Worm (Caenorhabditis elegans): ENCODE results near the gene W02A2.8.

Gene W02A2.8

DNA sequence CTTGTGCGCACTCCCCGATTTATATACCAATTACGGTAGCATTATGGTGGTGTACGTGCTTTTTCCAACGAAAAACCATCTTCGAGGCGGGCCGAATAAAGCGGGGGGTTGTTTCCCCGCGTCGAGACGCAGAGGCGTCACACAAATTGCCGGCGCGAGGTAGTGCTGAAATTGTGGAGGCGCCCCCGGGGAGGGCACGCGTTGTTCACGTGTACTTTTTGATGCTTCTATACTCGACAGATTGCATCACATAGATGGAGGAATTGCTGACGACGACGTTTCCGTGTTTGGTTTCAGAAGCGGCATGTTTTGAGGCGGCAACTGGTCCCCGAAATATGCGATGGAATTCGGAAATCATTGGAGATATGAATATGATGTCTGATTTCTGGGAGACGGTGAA lies 36.9 kb upstream of the W02A2.8 start:
- TF ChIP-seq snpc-4 (tag; optimal IDR thresholded peaks at IDR 0.05) (no peak), unc-39 (tag; optimal IDR thresholded peaks at IDR 0.05) (no peak), elt-1 (tag; optimal IDR thresholded peaks at IDR 0.05; ENCODE audit: borderline replicate concordance, insufficient read depth) (peak; percentile 60), ceh-43 (GFP tag; optimal IDR thresholded peaks at IDR 0.05) (no peak), unc-62 (GFP tag; optimal IDR thresholded peaks at IDR 0.05) (peak; percentile 37), sptf-1 (tag; optimal IDR thresholded peaks at IDR 0.05) (no peak), ces-1 (GFP tag; optimal IDR thresholded peaks at IDR 0.05) (peak; percentile 57), hlh-1 (tag; optimal IDR thresholded peaks at IDR 0.05) (no peak), cnd-1 (tag; optimal IDR thresholded peaks at IDR 0.05) (no peak), elt-3 (tag; optimal IDR thresholded peaks at IDR 0.05) (peak; percentile 35), zip-8 (tag; optimal IDR thresholded peaks at IDR 0.05) (no peak), nhr-12 (tag; optimal IDR thresholded peaks at IDR 0.05) (no peak), sem-2 (GFP tag; optimal IDR thresholded peaks at IDR 0.05) (no peak), mls-2 (tag; optimal IDR thresholded peaks at IDR 0.05) (no peak), unc-120 (tag; optimal IDR thresholded peaks at IDR 0.05; ENCODE audit: poor library complexity, severe bottlenecking) (peak; percentile 62), ham-2 (GFP tag; optimal IDR thresholded peaks at IDR 0.05) (peak; percentile 30), nhr-237 (tag; optimal IDR thresholded peaks at IDR 0.05) (peak; percentile 27), tbx-8 (GFP tag; optimal IDR thresholded peaks at IDR 0.05) (no peak), bed-3 (GFP tag; optimal IDR thresholded peaks at IDR 0.05) (no peak)

- TF ChIP-seq nhr-2 (tag; optimal IDR thresholded peaks at IDR 0.05), result peak; percentile 82
- no peak for TF ChIP-seq nhr-12 (tag; optimal IDR thresholded peaks at IDR 0.05)
These were observed 36.3 kb upstream of the W02A2.8 start for ce11 chrIV:13394686-13395085.

DNA sequence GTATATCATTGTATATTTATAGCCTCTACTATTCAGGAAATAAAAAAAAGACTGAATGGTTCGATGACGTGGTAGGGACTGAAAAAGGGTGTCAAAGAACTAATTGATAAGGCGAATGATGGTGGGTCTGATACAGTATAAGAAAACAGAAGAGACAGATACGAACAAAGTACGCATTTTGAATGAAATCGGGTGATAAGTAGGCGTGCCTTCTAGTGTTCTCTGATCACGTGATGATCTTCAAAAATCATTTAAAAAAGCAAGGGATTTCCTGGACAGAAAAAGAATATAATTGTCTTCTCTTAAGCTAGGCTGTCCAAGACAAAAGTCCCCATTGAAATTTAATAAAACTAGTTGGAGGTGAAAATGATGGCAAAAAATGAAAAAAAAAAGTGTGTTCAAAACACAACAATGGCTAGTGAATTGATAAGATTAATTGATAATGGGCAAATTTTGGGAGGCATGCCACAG lies 34.9 kb upstream of the W02A2.8 start:
- no peak for TF ChIP-seq ztf-11 (tag; optimal IDR thresholded peaks at IDR 0.05)
- TF ChIP-seq ceh-39 (tag; optimal IDR thresholded peaks at IDR 0.05), result no peak
- TF ChIP-seq mep-1 (tag; optimal IDR thresholded peaks at IDR 0.05), result no peak
- TF ChIP-seq tbx-8 (GFP tag; optimal IDR thresholded peaks at IDR 0.05), result no peak
- TF ChIP-seq sem-2 (GFP tag; optimal IDR thresholded peaks at IDR 0.05), result no peak
- TF ChIP-seq ham-2 (GFP tag; optimal IDR thresholded peaks at IDR 0.05), result no peak
- TF ChIP-seq mls-2 (tag; optimal IDR thresholded peaks at IDR 0.05), result no peak
- TF ChIP-seq sptf-1 (tag; optimal IDR thresholded peaks at IDR 0.05), result no peak
- TF ChIP-seq nhr-2 (tag; optimal IDR thresholded peaks at IDR 0.05), result no peak
- no peak for TF ChIP-seq nhr-76 (tag; optimal IDR thresholded peaks at IDR 0.05)
- no peak for TF ChIP-seq ces-1 (GFP tag; optimal IDR thresholded peaks at IDR 0.05)
- TF ChIP-seq elt-3 (tag; optimal IDR thresholded peaks at IDR 0.05), result no peak
- TF ChIP-seq pha-4 (tag; optimal IDR thresholded peaks at IDR 0.05), result no peak
- TF ChIP-seq lin-13 (tag; optimal IDR thresholded peaks at IDR 0.05), result no peak
- TF ChIP-seq M03D4.4 (tag; optimal IDR thresholded peaks at IDR 0.05), result no peak

ce11 chrIV:13392230-13392629 lies 33.8 kb upstream of the W02A2.8 start:
- TF ChIP-seq unc-39 (tag; optimal IDR thresholded peaks at IDR 0.05) (no peak), nhr-237 (tag; optimal IDR thresholded peaks at IDR 0.05) (no peak), nhr-76 (tag; optimal IDR thresholded peaks at IDR 0.05) (no peak), bed-3 (GFP tag; optimal IDR thresholded peaks at IDR 0.05) (no peak), drap-1 (GFP tag; optimal IDR thresholded peaks at IDR 0.05) (no peak), pha-4 (tag; optimal IDR thresholded peaks at IDR 0.05) (no peak), nhr-12 (tag; optimal IDR thresholded peaks at IDR 0.05) (no peak), M03D4.4 (tag; optimal IDR thresholded peaks at IDR 0.05) (no peak), ceh-43 (GFP tag; optimal IDR thresholded peaks at IDR 0.05) (no peak), mab-5 (tag; optimal IDR thresholded peaks at IDR 0.05) (no peak)

DNA sequence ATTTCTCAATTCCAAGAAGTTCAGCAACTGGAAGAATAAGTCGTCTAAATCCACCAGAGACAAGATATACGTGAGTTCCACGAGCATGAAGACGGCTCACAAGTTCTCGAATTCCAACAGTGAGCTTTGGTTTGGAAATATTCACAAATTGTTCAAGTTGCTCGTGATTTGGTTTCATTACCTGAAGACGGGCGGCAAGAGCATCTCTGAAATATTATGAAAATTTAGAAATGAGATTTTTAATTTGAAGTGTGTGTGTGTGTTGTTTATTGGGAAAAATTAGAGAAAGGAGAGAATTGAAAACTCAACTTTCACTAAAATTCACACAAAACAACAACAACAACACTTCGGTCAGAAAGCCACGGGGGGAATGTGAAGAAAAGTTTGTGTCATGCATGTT lies 32.4 kb upstream of the W02A2.8 start:
- TF ChIP-seq nhr-76 (tag; optimal IDR thresholded peaks at IDR 0.05) (no peak), ceh-83 (GFP tag; optimal IDR thresholded peaks at IDR 0.05) (no peak), lsy-2 (tag; optimal IDR thresholded peaks at IDR 0.05) (no peak), blmp-1 (tag; optimal IDR thresholded peaks at IDR 0.05) (no peak), elt-1 (tag; optimal IDR thresholded peaks at IDR 0.05; ENCODE audit: borderline replicate concordance, insufficient read depth) (no peak), ham-2 (GFP tag; optimal IDR thresholded peaks at IDR 0.05) (no peak), sptf-1 (tag; optimal IDR thresholded peaks at IDR 0.05) (no peak), bed-3 (GFP tag; optimal IDR thresholded peaks at IDR 0.05) (no peak), nhr-2 (tag; optimal IDR thresholded peaks at IDR 0.05) (no peak), M03D4.4 (tag; optimal IDR thresholded peaks at IDR 0.05) (no peak), mab-5 (tag; optimal IDR thresholded peaks at IDR 0.05) (no peak), unc-62 (GFP tag; optimal IDR thresholded peaks at IDR 0.05) (no peak), nhr-12 (tag; optimal IDR thresholded peaks at IDR 0.05) (no peak), lin-13 (tag; optimal IDR thresholded peaks at IDR 0.05) (no peak), ztf-11 (tag; optimal IDR thresholded peaks at IDR 0.05) (no peak), lin-32 (GFP tag; optimal IDR thresholded peaks at IDR 0.05) (no peak), pha-4 (tag; optimal IDR thresholded peaks at IDR 0.05) (no peak), flh-1 (GFP tag; optimal IDR thresholded peaks at IDR 0.05) (no peak), ces-1 (GFP tag; optimal IDR thresholded peaks at IDR 0.05) (no peak), ceh-39 (tag; optimal IDR thresholded peaks at IDR 0.05) (no peak)

Data from whole organism, mixed stage, embryonic.